Worm (Caenorhabditis elegans): ENCODE measurements around the gene F54B3.1.

ce11 chrII:10245612-10246011, 5.5 kb upstream of the F54B3.1 start:
- TF ChIP-seq skn-1 (tag; optimal IDR thresholded peaks at IDR 0.05) (no peak), efl-1 (optimal IDR thresholded peaks at IDR 0.05) (no peak), efl-1 (GFP tag; optimal IDR thresholded peaks at IDR 0.05 in 1 of 2) (no peak), ztf-11 (tag; optimal IDR thresholded peaks at IDR 0.05) (no peak), lsy-2 (tag; optimal IDR thresholded peaks at IDR 0.05) (no peak), rnt-1 (tag; optimal IDR thresholded peaks at IDR 0.05) (no peak), mef-2 (tag; optimal IDR thresholded peaks at IDR 0.05) (no peak), nhr-76 (tag; optimal IDR thresholded peaks at IDR 0.05) (no peak), mep-1 (tag; optimal IDR thresholded peaks at IDR 0.05) (no peak), Y116A8C.19 (tag; optimal IDR thresholded peaks at IDR 0.05; ENCODE audit: borderline replicate concordance) (no peak), lin-13 (GFP tag; optimal IDR thresholded peaks at IDR 0.05) (no peak), fkh-10 (GFP tag; optimal IDR thresholded peaks at IDR 0.05) (no peak), lin-35 (GFP tag; optimal IDR thresholded peaks at IDR 0.05) (no peak), nhr-71 (tag; optimal IDR thresholded peaks at IDR 0.05) (no peak), unc-62 (GFP tag; optimal IDR thresholded peaks at IDR 0.05) (no peak)
